8 worm cellular contexts compared by ENCODE assay signal in genomic region chrX:9271886-9272285, ce11.
A peak's percentile ranks its signal among the peaks of the same experiment; 100 is the strongest.
TF ChIP-seq lines count a peak whose summit lies in the region.

No protein-coding gene starts in this region.

TF ChIP-seq in whole organism, L1 larva, 84 proteins besides CTCF, POLR2A, EP300 and RAD21 (continues in another document):
- TF ChIP-seq nhr-90 (tag; optimal IDR thresholded peaks at IDR 0.05; lab: Kevin White, UChicago; ENCODE audit: poor library complexity): peak; percentile 34
- TF ChIP-seq lin-15B (tag; optimal IDR thresholded peaks at IDR 0.05; lab: Kevin White, UChicago): no peak
- peak in 2 of 3 experiments; percentile 0 to 6 for TF ChIP-seq dpl-1 (GFP tag; optimal IDR thresholded peaks at IDR 0.05; lab: Kevin White, UChicago)
- TF ChIP-seq ceh-82 (tag; optimal IDR thresholded peaks at IDR 0.05; lab: Kevin White, UChicago): peak in 1 of 3 experiments; percentile 39
- TF ChIP-seq C04F5.9 (tag; optimal IDR thresholded peaks at IDR 0.05; lab: Kevin White, UChicago): no peak
- no peak for TF ChIP-seq ceh-63 (GFP tag; optimal IDR thresholded peaks at IDR 0.05; lab: Kevin White, UChicago)
- no peak for TF ChIP-seq sptf-1 (tag; optimal IDR thresholded peaks at IDR 0.05; lab: Kevin White, UChicago)
- TF ChIP-seq mdl-1 (tag; optimal IDR thresholded peaks at IDR 0.05; lab: Kevin White, UChicago): no peak
- no peak for TF ChIP-seq snpc-4 (tag; optimal IDR thresholded peaks at IDR 0.05; lab: Kevin White, UChicago)
- TF ChIP-seq nhr-20 (tag; optimal IDR thresholded peaks at IDR 0.05; lab: Kevin White, UChicago): peak; percentile 28
- TF ChIP-seq efl-3 (GFP tag; optimal IDR thresholded peaks at IDR 0.05; lab: Kevin White, UChicago): no peak

TF ChIP-seq in whole organism, L2 larva, 48 proteins besides CTCF, POLR2A, EP300 and RAD21:
- TF ChIP-seq ceh-16 (tag; optimal IDR thresholded peaks at IDR 0.05; lab: Kevin White, UChicago) (no peak), Y55F3AM.14 (GFP tag; optimal IDR thresholded peaks at IDR 0.05; lab: Kevin White, UChicago) (no peak), crh-2 (tag; optimal IDR thresholded peaks at IDR 0.05; lab: Kevin White, UChicago) (peak; percentile 46), fos-1 (tag; optimal IDR thresholded peaks at IDR 0.05; lab: Kevin White, UChicago) (peak; percentile 89), sma-9 (GFP tag; optimal IDR thresholded peaks at IDR 0.05; lab: Kevin White, UChicago) (peak; percentile 62), sma-9 (tag; optimal IDR thresholded peaks at IDR 0.05; lab: Kevin White, UChicago) (no peak), lin-11 (tag; optimal IDR thresholded peaks at IDR 0.05; lab: Kevin White, UChicago) (no peak)
TF ChIP-seq in whole organism, L2 larva: peak in this region for 3.

TF ChIP-seq in whole organism, L3 larva, 47 proteins besides CTCF, POLR2A, EP300 and RAD21 (continues in another document):
- TF ChIP-seq elt-1 (tag; optimal IDR thresholded peaks at IDR 0.05; lab: Kevin White, UChicago) (no peak), tbx-2 (tag; optimal IDR thresholded peaks at IDR 0.05; lab: Kevin White, UChicago) (no peak), nhr-43 (tag; optimal IDR thresholded peaks at IDR 0.05; lab: Kevin White, UChicago; ENCODE audit: poor library complexity, severe bottlenecking) (peak; percentile 12), fos-1 (tag; optimal IDR thresholded peaks at IDR 0.05; lab: Kevin White, UChicago) (no peak), hmg-11 (tag; optimal IDR thresholded peaks at IDR 0.05; lab: Kevin White, UChicago) (peak; percentile 33), elt-2 (tag; optimal IDR thresholded peaks at IDR 0.05; lab: Kevin White, UChicago) (peak; percentile 93), daf-12 (tag; optimal IDR thresholded peaks at IDR 0.05; lab: Kevin White, UChicago) (no peak), egl-27 (tag; optimal IDR thresholded peaks at IDR 0.05; lab: Kevin White, UChicago) (no peak), ceh-16 (tag; optimal IDR thresholded peaks at IDR 0.05; lab: Kevin White, UChicago) (no peak), nhr-11 (tag; optimal IDR thresholded peaks at IDR 0.05; lab: Kevin White, UChicago) (no peak), elt-3 (tag; optimal IDR thresholded peaks at IDR 0.05; lab: Kevin White, UChicago) (peak in 1 of 3 experiments; percentile 51), pha-4 (tag; optimal IDR thresholded peaks at IDR 0.05; lab: Kevin White, UChicago) (peak; percentile 48)

TF ChIP-seq in whole organism, L4 larva, 104 proteins besides CTCF, POLR2A, EP300 and RAD21 (continues in another document):
- TF ChIP-seq unc-39 (tag; optimal IDR thresholded peaks at IDR 0.05; lab: Kevin White, UChicago): no peak
- TF ChIP-seq nhr-111 (GFP tag; optimal IDR thresholded peaks at IDR 0.05; lab: Kevin White, UChicago): no peak
- no peak; the same call in 1 of the 2 replicates for TF ChIP-seq php-3 (GFP tag; IDR thresholded peaks at IDR 0.05; lab: Robert Waterston, UW)
- TF ChIP-seq madf-9 (GFP tag; conservative IDR thresholded peaks at IDR 0.05; lab: Robert Waterston, UW): no peak
- peak; percentile 87 for TF ChIP-seq dve-1 (tag; optimal IDR thresholded peaks at IDR 0.05; lab: Kevin White, UChicago; ENCODE audit: insufficient read depth)
- no peak for TF ChIP-seq nhr-11 (tag; optimal IDR thresholded peaks at IDR 0.05; lab: Kevin White, UChicago)
- peak; percentile 94 for TF ChIP-seq aha-1 (tag; lab: Kevin White, UChicago)
- TF ChIP-seq gei-8 (GFP tag; optimal IDR thresholded peaks at IDR 0.05; lab: Kevin White, UChicago): no peak
- no peak for TF ChIP-seq Y48G9A.11 (GFP tag; IDR thresholded peaks at IDR 0.05; lab: Robert Waterston, UW)
- no peak for TF ChIP-seq hif-1 (tag; optimal IDR thresholded peaks at IDR 0.05; lab: Kevin White, UChicago)
- no peak for TF ChIP-seq jun-1 (tag; optimal IDR thresholded peaks at IDR 0.05; lab: Kevin White, UChicago)
- TF ChIP-seq ceh-82 (tag; optimal IDR thresholded peaks at IDR 0.05; lab: Kevin White, UChicago): no peak
- no peak for TF ChIP-seq aly-2 (tag; optimal IDR thresholded peaks at IDR 0.05; lab: Kevin White, UChicago)

TF ChIP-seq in whole organism, early embryonic, 17 proteins besides CTCF, POLR2A, EP300 and RAD21:
- TF ChIP-seq B0310.2 (tag; optimal IDR thresholded peaks at IDR 0.05; lab: Kevin White, UChicago) (no peak), hmg-4 (GFP tag; optimal IDR thresholded peaks at IDR 0.05; lab: Kevin White, UChicago) (peak; percentile 16)

TF ChIP-seq in whole organism, late embryonic, 69 proteins besides CTCF, POLR2A, EP300 and RAD21:
- TF ChIP-seq ceh-45 (GFP tag; IDR thresholded peaks at IDR 0.05; lab: Robert Waterston, UW): no peak
- TF ChIP-seq elt-2 (tag; optimal IDR thresholded peaks at IDR 0.05; lab: Kevin White, UChicago): peak; percentile 96
TF ChIP-seq in whole organism, late embryonic: peak in this region for 1.

TF ChIP-seq in whole organism, mixed stage, embryonic, 35 proteins besides CTCF, POLR2A, EP300 and RAD21:
- TF ChIP-seq nhr-28 (tag; optimal IDR thresholded peaks at IDR 0.05; lab: Kevin White, UChicago) (no peak), elt-1 (tag; optimal IDR thresholded peaks at IDR 0.05; lab: Kevin White, UChicago; ENCODE audit: borderline replicate concordance, insufficient read depth) (peak; percentile 60), unc-120 (tag; optimal IDR thresholded peaks at IDR 0.05; lab: Kevin White, UChicago; ENCODE audit: poor library complexity, severe bottlenecking) (no peak), ceh-39 (tag; optimal IDR thresholded peaks at IDR 0.05; lab: Kevin White, UChicago) (no peak), zip-8 (tag; optimal IDR thresholded peaks at IDR 0.05; lab: Kevin White, UChicago) (no peak), unc-62 (GFP tag; optimal IDR thresholded peaks at IDR 0.05; lab: Kevin White, UChicago) (no peak), cnd-1 (tag; optimal IDR thresholded peaks at IDR 0.05; lab: Kevin White, UChicago) (no peak), mep-1 (tag; optimal IDR thresholded peaks at IDR 0.05; lab: Kevin White, UChicago) (peak; percentile 11), pha-4 (tag; optimal IDR thresholded peaks at IDR 0.05; lab: Kevin White, UChicago) (no peak), unc-39 (tag; optimal IDR thresholded peaks at IDR 0.05; lab: Kevin White, UChicago) (no peak), lin-32 (GFP tag; optimal IDR thresholded peaks at IDR 0.05; lab: Kevin White, UChicago) (no peak), ceh-43 (GFP tag; optimal IDR thresholded peaks at IDR 0.05; lab: Kevin White, UChicago) (no peak), sptf-1 (tag; optimal IDR thresholded peaks at IDR 0.05; lab: Kevin White, UChicago) (no peak)

TF ChIP-seq in whole organism, young adult, 124 proteins besides CTCF, POLR2A, EP300 and RAD21:
- no peak for TF ChIP-seq hsf-1 (GFP tag; IDR thresholded peaks at IDR 0.05; lab: Robert Waterston, UW)
- peak; percentile 1 for TF ChIP-seq ztf-22 (GFP tag; optimal IDR thresholded peaks at IDR 0.05; lab: Kevin White, UChicago)
- peak; percentile 51 for TF ChIP-seq ets-4 (GFP tag; optimal IDR thresholded peaks at IDR 0.05; lab: Kevin White, UChicago)
- peak; percentile 65 to 84 for TF ChIP-seq let-607 (tag; optimal IDR thresholded peaks at IDR 0.05; lab: Kevin White, UChicago)
- TF ChIP-seq ceh-27 (GFP tag; optimal IDR thresholded peaks at IDR 0.05; lab: Kevin White, UChicago): no peak
- peak; percentile 8 for TF ChIP-seq ZK185.1 (tag; optimal IDR thresholded peaks at IDR 0.05; lab: Kevin White, UChicago; ENCODE audit: poor library complexity, severe bottlenecking)
- peak; percentile 95 for TF ChIP-seq nhr-80 (tag; optimal IDR thresholded peaks at IDR 0.05; lab: Kevin White, UChicago)
- no peak for TF ChIP-seq sptf-2 (GFP tag; optimal IDR thresholded peaks at IDR 0.05; lab: Kevin White, UChicago)
- TF ChIP-seq rcor-1 (GFP tag; IDR thresholded peaks at IDR 0.05; lab: Robert Waterston, UW): no peak
- TF ChIP-seq T26A5.8 (tag; optimal IDR thresholded peaks at IDR 0.05; lab: Kevin White, UChicago): no peak
- TF ChIP-seq nfya-2 (GFP tag; IDR thresholded peaks at IDR 0.05; lab: Robert Waterston, UW): no peak
- TF ChIP-seq attf-5 (GFP tag; optimal IDR thresholded peaks at IDR 0.05; lab: Kevin White, UChicago): peak; percentile 22
- TF ChIP-seq ztf-26 (tag; optimal IDR thresholded peaks at IDR 0.05; lab: Kevin White, UChicago): peak; percentile 14
- peak; percentile 30; the same call in 1 of the 2 replicates for TF ChIP-seq hmg-1.2 (GFP tag; IDR thresholded peaks at IDR 0.05; lab: Robert Waterston, UW)
- TF ChIP-seq atf-7 (tag; optimal IDR thresholded peaks at IDR 0.05; lab: Kevin White, UChicago): peak; percentile 47
- TF ChIP-seq gei-17 (GFP tag; optimal IDR thresholded peaks at IDR 0.05; lab: Kevin White, UChicago): no peak
- 0 out of 2 replicates have a peak, but pooled peaks have one; percentile 17 for TF ChIP-seq nfyb-1 (GFP tag; IDR thresholded peaks at IDR 0.05; lab: Robert Waterston, UW)
